Fruit fly (Drosophila melanogaster): ENCODE results near the gene CG12971.

DNA sequence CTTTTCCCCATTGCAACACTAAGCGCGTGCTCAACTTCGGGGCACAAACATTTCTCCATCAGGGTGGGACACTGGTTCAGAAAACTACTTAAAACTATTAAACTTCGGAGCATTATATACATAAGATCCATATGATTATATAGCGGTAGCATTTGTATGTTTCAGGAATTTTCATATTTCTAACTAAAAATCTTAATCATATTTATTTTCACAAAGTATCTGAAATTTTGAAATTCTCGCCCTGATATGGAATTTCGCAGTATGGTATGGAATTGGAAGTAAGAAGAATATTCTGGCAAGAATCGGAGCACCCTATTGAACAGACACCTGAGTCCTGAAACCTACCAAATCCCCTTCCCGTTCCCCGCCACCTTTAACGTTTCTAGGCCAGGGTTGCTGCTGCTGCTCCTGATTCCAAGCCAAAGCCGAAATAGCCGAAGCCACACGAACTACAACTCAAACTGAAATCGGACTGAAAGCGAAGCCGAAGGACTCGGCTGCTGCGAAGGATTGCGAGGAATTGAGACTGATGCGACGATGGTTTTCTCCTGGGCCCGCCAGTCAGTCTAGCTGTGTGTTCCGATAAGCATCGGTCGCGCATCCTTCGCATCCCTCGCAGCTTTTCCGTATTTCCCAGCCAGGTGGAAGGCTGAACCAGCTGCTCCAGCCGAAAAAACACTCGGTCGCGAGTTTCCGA lies 34.3 kb downstream of the CG12971 start:
- TF ChIP-seq kay (GFP tag; ENCODE audit: borderline replicate concordance) (no peak), Hr96 (GFP tag; optimal IDR thresholded peaks at IDR 0.05) (peak; percentile 47), CG1620 (GFP tag; optimal IDR thresholded peaks at IDR 0.05) (no peak), CG7101 (tag; optimal IDR thresholded peaks at IDR 0.05) (peak; percentile 57), cnc (optimal IDR thresholded peaks at IDR 0.05) (no peak), CG14711 (tag; optimal IDR thresholded peaks at IDR 0.05) (no peak), cic (GFP tag; optimal IDR thresholded peaks at IDR 0.05) (no peak), CG33017 (tag; optimal IDR thresholded peaks at IDR 0.05) (peak; percentile 76), tj (GFP tag; optimal IDR thresholded peaks at IDR 0.05) (no peak), Mnt (GFP tag; optimal IDR thresholded peaks at IDR 0.05) (no peak), CG11617 (GFP tag; optimal IDR thresholded peaks at IDR 0.05) (peak; percentile 43), Crg-1 (GFP tag; optimal IDR thresholded peaks at IDR 0.05) (no peak), CG7045 (GFP tag; optimal IDR thresholded peaks at IDR 0.05) (peak; percentile 85)
